Fruit fly (Drosophila melanogaster) whole organism, adult: Measurements from ENCODE around the gene Vps15.

Source experiments
- CG14711 ChIP-seq: fragments of 200-800 bp; sonication (Bioruptor generic); optimal IDR thresholded peaks from 2 replicates; lab custom pipeline; 2018; ENCODE audit warnings: missing biosample characterization, mild to moderate bottlenecking, missing genetic modification characterization, moderate library complexity
- CG1620 ChIP-seq: fragments of 200-800 bp; sonication (Bioruptor generic); optimal IDR thresholded peaks from 2 replicates; lab custom pipeline; 2016; ENCODE audit warnings: missing biosample characterization, missing genetic modification characterization
- CG5204 ChIP-seq: fragments of 200-800 bp; sonication (Bioruptor generic); optimal IDR thresholded peaks from 2 replicates; lab custom pipeline; 2016; ENCODE audit warnings: missing biosample characterization, missing genetic modification characterization
- Mnt ChIP-seq: fragments of 200-800 bp; sonication (Bioruptor generic); optimal IDR thresholded peaks from 2 replicates; lab custom pipeline; 2016; ENCODE audit warnings: missing biosample characterization, mild to moderate bottlenecking, missing genetic modification characterization
- bab1 ChIP-seq: fragments of 200-800 bp; sonication (Bioruptor generic); optimal IDR thresholded peaks from 3 replicates; lab custom pipeline; 2019; ENCODE audit warnings: missing biosample characterization, mild to moderate bottlenecking, missing genetic modification characterization, moderate library complexity
- cic ChIP-seq: fragments of 200-800 bp; sonication (Bioruptor generic); optimal IDR thresholded peaks from 2 replicates; lab custom pipeline; 2017; ENCODE audit warnings: missing biosample characterization, mild to moderate bottlenecking, missing genetic modification characterization, moderate library complexity
- cnc ChIP-seq, 2 experiments: fragments of >200 bp; optimal IDR thresholded peaks; 2 replicates each; lab custom pipeline; 2017
- kay ChIP-seq: fragments of 200-800 bp; sonication (Bioruptor generic); peaks from one replicate; lab custom pipeline; 2016; ENCODE audit warnings: missing biosample characterization, missing genetic modification characterization, borderline replicate concordance
- ovo ChIP-seq: fragments of 200-800 bp; sonication (Bioruptor generic); optimal IDR thresholded peaks from 2 replicates; lab custom pipeline; 2016; ENCODE audit warnings: missing biosample characterization, missing genetic modification characterization
- tj ChIP-seq: fragments of 200-800 bp; sonication (Bioruptor generic); optimal IDR thresholded peaks from 3 replicates; lab custom pipeline; 2017; ENCODE audit warnings: missing biosample characterization, mild to moderate bottlenecking, missing genetic modification characterization, moderate library complexity
- toe ChIP-seq: fragments of 200-800 bp; sonication (Bioruptor generic); optimal IDR thresholded peaks from 2 replicates; lab custom pipeline; 2016; ENCODE audit warnings: missing biosample characterization, missing genetic modification characterization

DNA sequence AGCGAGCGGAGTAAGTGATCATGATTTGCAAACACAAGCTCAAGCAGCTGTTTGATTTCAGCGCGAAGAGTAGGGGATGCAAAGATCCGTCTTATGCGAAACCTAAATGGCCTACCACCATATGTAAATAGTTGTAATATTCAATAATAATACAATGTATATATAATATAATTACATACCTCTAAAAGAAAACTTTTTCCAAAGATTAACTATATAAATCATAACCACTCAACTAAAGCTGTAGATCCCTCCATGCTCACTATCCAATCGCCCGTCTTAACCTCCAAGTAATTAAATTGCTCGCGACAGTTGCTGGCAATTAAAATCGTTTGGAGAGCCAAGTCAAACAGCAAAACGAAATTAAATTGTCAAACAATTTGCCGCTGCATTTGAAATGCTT lies 18.3 kb downstream of the Vps15 start:
- TF ChIP-seq CG1620 (GFP tag; lab: Kevin White, UChicago) = no peak
- TF ChIP-seq ovo = no peak
- TF ChIP-seq CG5204 (GFP tag; lab: Kevin White, UChicago) = no peak
- TF ChIP-seq tj (GFP tag; lab: Kevin White, UChicago) = no peak
- TF ChIP-seq toe = no peak
- TF ChIP-seq bab1 (GFP tag; lab: Kevin White, UChicago) = peak; percentile 85
- no peak for TF ChIP-seq Mnt
- TF ChIP-seq cic (GFP tag; lab: Kevin White, UChicago) = no peak
- TF ChIP-seq cnc (optimal IDR thresholded peaks at IDR 0.05; lab: Kevin White, UChicago) = no peak
- TF ChIP-seq kay (GFP tag; lab: Kevin White, UChicago) = no peak
- peak; percentile 85 for TF ChIP-seq CG14711 (tag; lab: Kevin White, UChicago)
